Fruit fly (Drosophila melanogaster) whole organism, embryonic: ENCODE measurements around the gene Polr2I.

Experiments
- Abd-B ChIP-seq: fragments of 200-800 bp; sonication (Bioruptor generic); optimal IDR thresholded peaks from 2 replicates; lab custom pipeline; 2018; ENCODE audit warnings: missing biosample characterization, mild to moderate bottlenecking, missing genetic modification characterization, moderate library complexity
- Atf-2 ChIP-seq: fragments of 200-800 bp; sonication (Bioruptor generic); optimal IDR thresholded peaks from 2 replicates; lab custom pipeline; 2016; ENCODE audit warnings: missing biosample characterization, missing genetic modification characterization
- Atf6 ChIP-seq: fragments of 200-800 bp; sonication (Bioruptor generic); IDR thresholded peaks from 2 replicates; pipeline ENCODE4 v1.3.6; 2022; ENCODE audit warnings: missing biosample characterization, missing genetic modification characterization
- Blimp-1 ChIP-seq: fragments of 200-800 bp; sonication (Bioruptor generic); optimal IDR thresholded peaks from 3 replicates; lab custom pipeline; 2018; ENCODE audit warnings: missing biosample characterization, missing genetic modification characterization, mild to moderate bottlenecking, moderate library complexity, missing genetic modification reagents
- CG10147 ChIP-seq: fragments of 200-800 bp; sonication (Bioruptor generic); optimal IDR thresholded peaks from 2 replicates; lab custom pipeline; 2019; ENCODE audit warnings: missing biosample characterization, mild to moderate bottlenecking, missing genetic modification characterization, moderate library complexity
- CG10543 ChIP-seq: fragments of 200-800 bp; sonication (Bioruptor generic); optimal IDR thresholded peaks from 3 replicates; lab custom pipeline; 2017; ENCODE audit warnings: missing biosample characterization, mild to moderate bottlenecking, missing genetic modification characterization, moderate library complexity
- CG12942 ChIP-seq: fragments of 200-800 bp; sonication (Bioruptor generic); optimal IDR thresholded peaks from 3 replicates; lab custom pipeline; 2016; ENCODE audit warnings: missing biosample characterization, missing genetic modification characterization
- CG15269 ChIP-seq: fragments of 200-800 bp; sonication (Bioruptor generic); optimal IDR thresholded peaks from 2 replicates; lab custom pipeline; 2018; ENCODE audit warnings: missing biosample characterization, mild to moderate bottlenecking, missing genetic modification characterization, moderate library complexity
- CG1529 ChIP-seq: fragments of 200-800 bp; sonication (Bioruptor generic); optimal IDR thresholded peaks from 3 replicates; lab custom pipeline; 2018; ENCODE audit warnings: missing biosample characterization, missing genetic modification characterization
- CG17829 ChIP-seq: fragments of 200-800 bp; optimal IDR thresholded peaks from 2 replicates; lab custom pipeline; 2019; ENCODE audit warnings: missing biosample characterization, mild to moderate bottlenecking, missing genetic modification characterization, moderate library complexity
- CG3065 ChIP-seq: fragments of 200-800 bp; sonication (Bioruptor generic); optimal IDR thresholded peaks from 2 replicates; lab custom pipeline; 2016; ENCODE audit warnings: missing biosample characterization, missing genetic modification characterization
- CG3281 ChIP-seq: fragments of 200-800 bp; sonication (Bioruptor generic); optimal IDR thresholded peaks from 3 replicates; lab custom pipeline; 2017; ENCODE audit warnings: missing biosample characterization, mild to moderate bottlenecking, missing genetic modification characterization
- CG4282 ChIP-seq: fragments of 200-800 bp; sonication (Bioruptor generic); optimal IDR thresholded peaks from 2 replicates; lab custom pipeline; 2016; ENCODE audit warnings: missing biosample characterization, missing genetic modification characterization
- CG4360 ChIP-seq: fragments of 200-800 bp; sonication (Bioruptor generic); IDR thresholded peaks from 2 replicates; pipeline ENCODE4 v1.3.6; 2022; ENCODE audit warnings: missing biosample characterization, missing genetic modification characterization
- CG6791 ChIP-seq: fragments of 200-800 bp; sonication (Bioruptor generic); IDR thresholded peaks from 3 replicates; pipeline ENCODE4 v1.3.6; 2022; ENCODE audit warnings: missing biosample characterization, missing genetic modification characterization; ENCODE audit not compliant: partially characterized antibody
- CG8924 ChIP-seq: fragments of 200-800 bp; optimal IDR thresholded peaks from 3 replicates; lab custom pipeline; 2019; ENCODE audit warnings: missing biosample characterization, mild to moderate bottlenecking, missing genetic modification characterization, moderate library complexity
- Deaf1 ChIP-seq: fragments of 200-800 bp; optimal IDR thresholded peaks from 3 replicates; lab custom pipeline; 2019; ENCODE audit warnings: missing biosample characterization, mild to moderate bottlenecking, missing genetic modification characterization, moderate library complexity
- Dip3 ChIP-seq: fragments of 200-800 bp; sonication (Bioruptor generic); optimal IDR thresholded peaks from 3 replicates; lab custom pipeline; 2016; ENCODE audit warnings: missing biosample characterization, missing genetic modification characterization
- Doc3 ChIP-seq: fragments of 200-800 bp; sonication (Bioruptor generic); IDR thresholded peaks from 3 replicates; pipeline ENCODE4 v1.3.6; 2022; ENCODE audit warnings: missing biosample characterization, missing genetic modification characterization; ENCODE audit not compliant: partially characterized antibody
- Elba2 ChIP-seq: fragments of 200-800 bp; sonication (Bioruptor generic); optimal IDR thresholded peaks from 3 replicates; lab custom pipeline; 2016; ENCODE audit warnings: missing biosample characterization, missing genetic modification characterization
- Fer1 ChIP-seq: fragments of 200-800 bp; sonication (Bioruptor generic); optimal IDR thresholded peaks from 2 replicates; lab custom pipeline; 2017; ENCODE audit warnings: missing biosample characterization, mild to moderate bottlenecking, missing genetic modification characterization
- HHEX ChIP-seq: fragments of 200-800 bp; sonication (Bioruptor generic); optimal IDR thresholded peaks from 3 replicates; lab custom pipeline; 2017; ENCODE audit warnings: missing biosample characterization, mild to moderate bottlenecking, missing genetic modification characterization, missing genetic modification reagents
- Hand ChIP-seq: fragments of 200-800 bp; sonication (Bioruptor generic); optimal IDR thresholded peaks from 2 replicates; lab custom pipeline; 2017; ENCODE audit warnings: mild to moderate bottlenecking, missing biosample characterization, missing genetic modification reagents, missing genetic modification characterization
- Max ChIP-seq: fragments of 200-800 bp; sonication (Bioruptor generic); optimal IDR thresholded peaks from 2 replicates; lab custom pipeline; 2016; ENCODE audit warnings: missing biosample characterization, mild to moderate bottlenecking, missing genetic modification characterization
- Ptx1 ChIP-seq: fragments of 200-800 bp; sonication (Bioruptor generic); IDR thresholded peaks from 2 replicates; pipeline ENCODE4 v1.3.6; 2022; ENCODE audit warnings: missing biosample characterization, missing genetic modification characterization
- Sox100B ChIP-seq: fragments of 200-800 bp; sonication (Bioruptor generic); optimal IDR thresholded peaks from 3 replicates; lab custom pipeline; 2018; ENCODE audit warnings: missing biosample characterization, mild to moderate bottlenecking, missing genetic modification characterization
- Vsx1 ChIP-seq: fragments of 200-800 bp; sonication (Bioruptor generic); optimal IDR thresholded peaks from 2 replicates; lab custom pipeline; 2017; ENCODE audit warnings: missing biosample characterization, mild to moderate bottlenecking, missing genetic modification characterization, missing genetic modification reagents
- bab2 ChIP-seq: fragments of 200-800 bp; sonication (Bioruptor generic); optimal IDR thresholded peaks from 2 replicates; lab custom pipeline; 2016; ENCODE audit warnings: missing biosample characterization, missing genetic modification characterization
- bsh ChIP-seq, 2 experiments: fragments of 200-800 bp; sonication (Bioruptor generic); optimal IDR thresholded peaks; 2 replicates each; lab custom pipeline; 2017 to 2018; ENCODE audit warnings: mild to moderate bottlenecking in 2 of 2, missing biosample characterization in 2 of 2, missing genetic modification characterization in 2 of 2, moderate library complexity in 1 of 2
- chinmo ChIP-seq: fragments of 200-800 bp; sonication (Bioruptor generic); IDR thresholded peaks from 4 replicates; pipeline ENCODE4 v1.3.6; 2022; ENCODE audit warnings: missing biosample characterization, missing genetic modification characterization; ENCODE audit not compliant: partially characterized antibody
- gsb ChIP-seq: fragments of 200-800 bp; sonication (Bioruptor generic); IDR thresholded peaks from 2 replicates; pipeline ENCODE4 v1.3.6; 2022; ENCODE audit warnings: missing biosample characterization, missing genetic modification characterization
- ham ChIP-seq: fragments of 200-800 bp; sonication (Bioruptor generic); IDR thresholded peaks from 2 replicates; pipeline ENCODE4 v1.3.6; 2022; ENCODE audit warnings: missing biosample characterization, missing genetic modification characterization
- ind ChIP-seq: fragments of 200-800 bp; sonication (Bioruptor generic); optimal IDR thresholded peaks from 3 replicates; lab custom pipeline; 2016; ENCODE audit warnings: missing biosample characterization, missing genetic modification characterization
- lab ChIP-seq: fragments of 200-800 bp; sonication (Bioruptor generic); optimal IDR thresholded peaks from 3 replicates; lab custom pipeline; 2017; ENCODE audit warnings: missing biosample characterization, missing genetic modification characterization, mild to moderate bottlenecking, moderate library complexity, missing genetic modification reagents
- mld ChIP-seq: fragments of 200-800 bp; sonication (Bioruptor generic); IDR thresholded peaks from 3 replicates; pipeline ENCODE4 v1.3.6; 2022; ENCODE audit warnings: missing biosample characterization, missing genetic modification characterization; ENCODE audit not compliant: partially characterized antibody
- nau ChIP-seq: fragments of 200-800 bp; sonication (Bioruptor generic); optimal IDR thresholded peaks from 3 replicates; lab custom pipeline; 2017; ENCODE audit warnings: missing biosample characterization, mild to moderate bottlenecking, missing genetic modification characterization, missing genetic modification reagents
- nmo ChIP-seq: fragments of 200-800 bp; sonication (Bioruptor generic); optimal IDR thresholded peaks from 2 replicates; lab custom pipeline; 2018; ENCODE audit warnings: missing biosample characterization, mild to moderate bottlenecking, missing genetic modification characterization, moderate library complexity
- org-1 ChIP-seq: fragments of 200-800 bp; sonication (Bioruptor generic); optimal IDR thresholded peaks from 2 replicates; lab custom pipeline; 2017; ENCODE audit warnings: missing biosample characterization, missing genetic modification characterization
- repo ChIP-seq: fragments of 200-800 bp; sonication (Bioruptor generic); optimal IDR thresholded peaks from 2 replicates; lab custom pipeline; 2016; ENCODE audit warnings: missing biosample characterization, missing genetic modification characterization
- seq ChIP-seq: fragments of 200-800 bp; sonication (Bioruptor generic); IDR thresholded peaks from 2 replicates; pipeline ENCODE4 v1.3.6; 2022; ENCODE audit warnings: missing biosample characterization, missing genetic modification characterization
- sob ChIP-seq: fragments of 200-800 bp; sonication (Bioruptor generic); IDR thresholded peaks from 2 replicates; pipeline ENCODE4 v1.3.6; 2022; ENCODE audit warnings: missing biosample characterization, missing genetic modification characterization
- sqz ChIP-seq: fragments of 200-800 bp; sonication (Bioruptor generic); optimal IDR thresholded peaks from 3 replicates; lab custom pipeline; 2018; ENCODE audit warnings: missing biosample characterization, mild to moderate bottlenecking, missing genetic modification characterization
- sug ChIP-seq: fragments of 200-800 bp; optimal IDR thresholded peaks from 2 replicates; lab custom pipeline; 2019; ENCODE audit warnings: missing biosample characterization, mild to moderate bottlenecking, missing genetic modification characterization, moderate library complexity
- tap ChIP-seq: fragments of 200-800 bp; optimal IDR thresholded peaks from 3 replicates; lab custom pipeline; 2019; ENCODE audit warnings: missing biosample characterization, mild to moderate bottlenecking, missing genetic modification characterization, moderate library complexity
- ttk ChIP-seq: fragments of 200-800 bp; sonication (Bioruptor generic); IDR thresholded peaks from 2 replicates; pipeline ENCODE4 v2.1.2; 2022; ENCODE audit warnings: missing biosample characterization, missing genetic modification characterization
- unpg ChIP-seq: fragments of 200-800 bp; sonication (Bioruptor generic); optimal IDR thresholded peaks from 3 replicates; lab custom pipeline; 2018; ENCODE audit warnings: missing biosample characterization, mild to moderate bottlenecking, missing genetic modification characterization, moderate library complexity
- vvl ChIP-seq: fragments of 200-800 bp; sonication (Bioruptor generic); IDR thresholded peaks from 2 replicates; pipeline ENCODE4 v1.3.6; 2022; ENCODE audit warnings: missing biosample characterization, missing genetic modification characterization

Gene Polr2I

DNA sequence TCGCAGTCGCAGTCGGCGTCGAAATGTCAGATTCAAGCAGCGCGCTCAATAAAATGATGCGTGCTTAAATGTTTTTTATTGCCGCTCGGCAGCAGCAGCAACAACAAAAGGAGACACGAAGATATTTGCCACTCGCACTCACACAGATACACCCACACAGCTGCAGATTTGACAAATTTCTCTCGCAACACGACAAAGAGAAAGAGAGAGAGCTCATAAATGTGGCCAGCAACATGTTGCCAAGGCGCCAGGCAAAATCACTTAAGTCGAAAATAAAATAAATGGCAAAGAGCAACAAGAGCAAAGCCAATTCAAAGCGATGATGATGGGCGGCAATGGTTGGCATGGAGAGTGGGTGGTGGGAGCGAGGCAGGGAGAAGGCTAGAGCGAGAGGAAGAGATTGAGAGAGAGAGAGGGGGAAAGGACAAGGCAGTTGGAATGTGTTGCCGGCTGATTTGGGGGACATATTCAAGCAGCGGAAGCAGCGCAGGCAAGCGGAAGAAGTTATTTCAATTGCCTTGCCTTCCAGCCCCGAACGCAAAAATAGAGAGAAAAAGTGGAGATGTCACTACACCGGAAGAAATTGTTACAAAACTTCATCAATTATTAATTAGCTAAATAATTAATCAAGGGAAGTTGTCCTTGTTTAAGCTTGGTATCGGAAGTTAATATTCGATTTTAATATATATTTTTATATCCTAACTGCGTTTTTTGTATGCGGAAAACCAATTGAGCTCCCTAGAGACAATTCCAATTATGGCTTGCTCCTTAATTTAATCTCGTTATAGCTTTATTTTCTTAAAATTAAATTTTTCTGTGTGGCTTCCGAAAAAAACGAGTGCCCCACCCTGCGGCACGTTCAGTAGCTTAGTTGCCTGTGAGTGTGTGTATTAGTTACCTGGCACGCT is 38.2 kb downstream of the Polr2I start (continued):
- no peak for TF ChIP-seq ham
- peak; percentile 54 for TF ChIP-seq vvl
- TF ChIP-seq repo (GFP tag; lab: Kevin White, UChicago), result no peak
- TF ChIP-seq Max (GFP tag; lab: Kevin White, UChicago), result peak; percentile 36
- peak; percentile 65 for TF ChIP-seq org-1 (GFP tag; lab: Kevin White, UChicago)
- peak; percentile 12 for TF ChIP-seq CG12942
- TF ChIP-seq CG4282 (GFP tag; lab: Kevin White, UChicago), result no peak
- TF ChIP-seq Ptx1 (GFP tag; lab: Robert Waterston, UW), result peak; percentile 73
- TF ChIP-seq nmo, result peak; percentile 64
- TF ChIP-seq tap (tag; lab: Kevin White, UChicago), result peak; percentile 14
- TF ChIP-seq bsh (GFP tag; optimal IDR thresholded peaks at IDR 0.05; lab: Kevin White, UChicago), result peak in 1 of 2 experiments; percentile 31
- TF ChIP-seq CG17829 (tag; lab: Kevin White, UChicago), result peak; percentile 46
- TF ChIP-seq CG3281 (GFP tag; lab: Kevin White, UChicago), result peak; percentile 75
- TF ChIP-seq Deaf1 (tag; lab: Kevin White, UChicago), result peak; percentile 90
- peak; percentile 63 for TF ChIP-seq CG10147 (GFP tag; lab: Kevin White, UChicago)
- no peak for TF ChIP-seq CG3065 (GFP tag; lab: Kevin White, UChicago)
- peak; percentile 33 for TF ChIP-seq CG10543
- TF ChIP-seq gsb (GFP tag; lab: Robert Waterston, UW), result peak; percentile 16; the same call in 1 of the 2 replicates
- peak; percentile 66 for TF ChIP-seq Fer1 (GFP tag; lab: Kevin White, UChicago)
- TF ChIP-seq mld (GFP tag; lab: Robert Waterston, UW), result no peak
- peak; percentile 88; the same call in 1 of the 4 replicates for TF ChIP-seq chinmo (GFP tag; lab: Robert Waterston, UW)
- peak; percentile 49 for TF ChIP-seq nau (GFP tag; lab: Kevin White, UChicago)
- peak; percentile 21 for TF ChIP-seq Dip3
- TF ChIP-seq HHEX (GFP tag; lab: Kevin White, UChicago), result peak; percentile 64
- TF ChIP-seq CG8924 (tag; lab: Kevin White, UChicago), result peak; percentile 65
- no peak for TF ChIP-seq sug
- no peak for TF ChIP-seq Doc3 (GFP tag; lab: Robert Waterston, UW)
- TF ChIP-seq unpg, result peak; percentile 60
- TF ChIP-seq sqz, result peak; percentile 18
- TF ChIP-seq Atf-2 (GFP tag; lab: Kevin White, UChicago), result peak; percentile 12
- peak; percentile 49 for TF ChIP-seq Sox100B
- TF ChIP-seq Abd-B, result peak; percentile 48
- TF ChIP-seq bab2, result peak; percentile 47
- no peak for TF ChIP-seq ttk (GFP tag; lab: Robert Waterston, UW)
- TF ChIP-seq Atf6, result 0 out of 2 replicates have a peak, but pooled peaks have one; percentile 40
- TF ChIP-seq CG6791 (GFP tag; lab: Robert Waterston, UW), result no peak
- peak; percentile 82 for TF ChIP-seq CG4360 (GFP tag; lab: Robert Waterston, UW)
- TF ChIP-seq CG15269 (tag; lab: Kevin White, UChicago), result peak; percentile 66
- TF ChIP-seq sob (GFP tag; lab: Robert Waterston, UW), result peak; percentile 49; the same call in 1 of the 2 replicates
- TF ChIP-seq Vsx1 (GFP tag; lab: Kevin White, UChicago), result peak; percentile 20
- TF ChIP-seq seq (GFP tag; lab: Robert Waterston, UW), result no peak; the same call in 1 of the 2 replicates
- TF ChIP-seq ind (GFP tag; lab: Kevin White, UChicago), result peak; percentile 48
- TF ChIP-seq lab (GFP tag; lab: Kevin White, UChicago), result peak; percentile 84
- peak; percentile 69 for TF ChIP-seq Hand (GFP tag; lab: Kevin White, UChicago)
- peak; percentile 55 for TF ChIP-seq Blimp-1 (GFP tag; lab: Kevin White, UChicago)
- TF ChIP-seq CG1529, result peak; percentile 30
- TF ChIP-seq Elba2, result no peak
